Worm (Caenorhabditis elegans): ENCODE data around the gene C33F10.14.

Gene C33F10.14

DNA sequence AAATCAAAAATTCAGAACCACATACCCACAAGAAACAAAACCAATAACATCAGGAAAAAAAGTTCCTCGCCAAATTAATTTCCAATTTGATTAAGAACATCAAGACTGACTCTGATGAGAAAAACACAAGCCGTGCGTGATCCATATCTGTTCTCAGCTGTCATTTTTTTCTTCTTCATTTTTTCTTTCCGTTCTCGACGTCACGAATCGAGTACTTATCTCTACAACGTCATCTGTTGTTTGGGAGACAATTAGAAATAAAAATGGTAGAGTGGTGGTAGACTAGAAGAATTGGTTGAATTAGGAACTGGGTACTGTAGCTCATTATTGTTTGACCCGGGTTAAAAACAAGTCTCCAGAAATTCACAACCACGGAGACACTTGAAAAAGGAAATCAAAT is 36.2 kb upstream of the C33F10.14 start:
- TF ChIP-seq ztf-23 (GFP tag; IDR thresholded peaks at IDR 0.05) (no peak), tab-1 (GFP tag; IDR thresholded peaks at IDR 0.05) (no peak), flt-1 (GFP tag; IDR thresholded peaks at IDR 0.05) (no peak), klf-2 (GFP tag; conservative IDR thresholded peaks at IDR 0.05) (no peak), T22C8.4 (GFP tag; IDR thresholded peaks at IDR 0.05) (no peak), ztf-29 (GFP tag; IDR thresholded peaks at IDR 0.05) (no peak), med-1 (GFP tag; optimal IDR thresholded peaks at IDR 0.05; ENCODE audit: insufficient read depth) (no peak), cog-1 (tag; optimal IDR thresholded peaks at IDR 0.05) (no peak), ref-1 (GFP tag; conservative IDR thresholded peaks at IDR 0.05) (no peak)

DNA sequence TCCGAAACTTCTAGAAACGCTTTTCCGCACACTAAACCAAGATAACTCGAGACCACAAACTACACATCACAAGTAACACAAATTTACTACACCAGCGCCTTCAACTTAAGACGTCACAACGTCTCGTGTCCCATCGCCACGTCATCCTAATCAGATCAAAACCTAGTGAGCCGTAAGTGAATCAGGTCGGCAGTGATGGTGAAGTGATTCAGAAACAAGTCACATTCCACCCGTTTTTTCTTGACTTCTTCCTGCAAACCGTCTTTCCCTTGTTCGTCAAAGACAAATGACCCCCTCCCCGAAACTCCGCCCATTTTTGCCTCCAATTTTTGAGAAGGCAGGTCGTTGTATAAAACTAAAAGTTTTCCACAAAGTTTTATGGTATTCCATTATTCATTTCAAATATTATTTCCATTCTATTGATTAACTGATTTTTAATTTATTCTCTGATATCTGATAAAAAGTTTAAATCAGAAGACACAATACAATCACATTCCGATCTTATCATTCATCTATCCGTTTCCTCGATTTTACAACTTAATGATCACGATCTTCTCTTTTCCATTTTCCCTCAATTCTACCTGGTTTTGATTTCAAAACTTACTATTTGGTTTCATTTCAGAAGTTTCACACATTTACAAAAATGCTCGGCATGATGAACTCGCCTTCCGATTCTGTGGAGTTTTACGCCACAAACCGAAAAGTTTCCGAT is 34.4 kb upstream of the C33F10.14 start, which contains the start of gene F26G1.2:
F26G1.2 (plus strand) TSS at position 508 of the 712 bp plus-strand sequence.
- TF ChIP-seq flt-1 (GFP tag; IDR thresholded peaks at IDR 0.05) (no peak), cog-1 (tag; optimal IDR thresholded peaks at IDR 0.05) (no peak), ztf-29 (GFP tag; IDR thresholded peaks at IDR 0.05) (no peak), ztf-23 (GFP tag; IDR thresholded peaks at IDR 0.05) (no peak), med-1 (GFP tag; optimal IDR thresholded peaks at IDR 0.05; ENCODE audit: insufficient read depth) (no peak), ref-1 (GFP tag; conservative IDR thresholded peaks at IDR 0.05) (no peak), klf-2 (GFP tag; conservative IDR thresholded peaks at IDR 0.05) (no peak), T22C8.4 (GFP tag; IDR thresholded peaks at IDR 0.05) (no peak), tab-1 (GFP tag; IDR thresholded peaks at IDR 0.05) (no peak)

DNA sequence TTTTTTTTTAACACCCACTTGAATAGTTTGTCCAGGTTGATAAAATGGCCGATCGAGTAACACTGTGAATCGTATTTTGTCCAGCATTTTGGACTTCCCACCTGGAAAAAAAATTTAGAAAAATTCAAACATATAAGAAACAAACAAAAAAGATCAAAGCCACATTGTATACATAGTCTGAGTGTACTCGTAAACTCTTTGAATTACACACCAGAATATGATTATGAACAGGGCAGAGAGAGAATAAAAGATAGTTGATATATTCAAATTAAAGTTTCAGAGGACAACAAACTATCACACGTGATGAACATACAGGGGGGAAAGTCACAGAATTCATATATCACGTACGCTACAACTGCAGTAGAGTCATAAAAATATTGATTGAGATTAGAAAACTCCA is 30.9 kb upstream of the C33F10.14 start, which contains the start of gene ttm-2:
ttm-2 (minus strand) TSS at position 101 of the 400 bp plus-strand sequence.
- TF ChIP-seq ref-1 (GFP tag; conservative IDR thresholded peaks at IDR 0.05) (no peak), med-1 (GFP tag; optimal IDR thresholded peaks at IDR 0.05; ENCODE audit: insufficient read depth) (no peak), ztf-23 (GFP tag; IDR thresholded peaks at IDR 0.05) (no peak), ztf-29 (GFP tag; IDR thresholded peaks at IDR 0.05) (no peak), T22C8.4 (GFP tag; IDR thresholded peaks at IDR 0.05) (no peak), flt-1 (GFP tag; IDR thresholded peaks at IDR 0.05) (no peak), cog-1 (tag; optimal IDR thresholded peaks at IDR 0.05) (no peak), tab-1 (GFP tag; IDR thresholded peaks at IDR 0.05) (no peak), klf-2 (GFP tag; conservative IDR thresholded peaks at IDR 0.05) (no peak)

DNA sequence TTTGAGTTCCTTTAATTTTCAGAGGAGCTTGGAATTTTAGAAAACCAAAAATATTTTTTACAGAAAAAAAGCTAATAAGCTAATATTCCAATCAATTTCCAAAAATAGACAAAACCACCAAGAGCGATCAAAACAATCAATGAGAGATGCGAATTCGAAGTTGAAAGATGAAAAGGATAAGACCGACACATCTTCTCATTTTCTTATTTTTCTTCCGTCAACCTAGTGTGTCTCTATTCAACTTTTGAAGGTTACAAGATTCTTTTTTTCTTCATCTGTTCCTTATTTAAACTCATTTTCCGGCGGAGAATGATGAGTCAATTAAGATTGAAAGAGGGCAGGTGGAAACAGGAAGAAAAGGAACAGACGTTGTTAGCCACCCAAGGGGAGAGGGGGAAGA is 29.6 kb upstream of the C33F10.14 start:
- TF ChIP-seq ref-1 (GFP tag; conservative IDR thresholded peaks at IDR 0.05) (no peak), flt-1 (GFP tag; IDR thresholded peaks at IDR 0.05) (no peak), med-1 (GFP tag; optimal IDR thresholded peaks at IDR 0.05; ENCODE audit: insufficient read depth) (no peak), klf-2 (GFP tag; conservative IDR thresholded peaks at IDR 0.05) (no peak), tab-1 (GFP tag; IDR thresholded peaks at IDR 0.05) (no peak), ztf-29 (GFP tag; IDR thresholded peaks at IDR 0.05) (no peak), T22C8.4 (GFP tag; IDR thresholded peaks at IDR 0.05) (no peak), ztf-23 (GFP tag; IDR thresholded peaks at IDR 0.05) (no peak), cog-1 (tag; optimal IDR thresholded peaks at IDR 0.05) (no peak)

DNA sequence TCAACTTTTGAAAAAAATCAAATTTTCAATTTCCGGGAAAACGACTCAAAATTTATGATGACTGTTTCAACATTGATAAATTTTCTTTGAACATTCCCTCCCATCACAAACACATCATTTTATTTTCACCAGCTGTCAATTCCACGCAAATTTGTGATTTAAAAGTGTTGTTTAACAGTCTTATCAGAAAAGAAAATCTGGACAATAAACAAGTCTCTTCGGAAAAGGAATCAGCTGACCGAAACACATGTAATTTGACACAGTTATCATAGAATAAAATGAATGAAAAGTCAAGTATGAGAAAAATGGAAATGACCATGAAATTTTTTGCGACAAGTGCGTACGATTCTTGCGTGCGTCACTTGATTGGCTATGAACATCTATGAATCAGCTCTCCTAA is 28.1 kb upstream of the C33F10.14 start:
- TF ChIP-seq cog-1 (tag; optimal IDR thresholded peaks at IDR 0.05) (no peak), flt-1 (GFP tag; IDR thresholded peaks at IDR 0.05) (no peak), T22C8.4 (GFP tag; IDR thresholded peaks at IDR 0.05) (no peak)

DNA sequence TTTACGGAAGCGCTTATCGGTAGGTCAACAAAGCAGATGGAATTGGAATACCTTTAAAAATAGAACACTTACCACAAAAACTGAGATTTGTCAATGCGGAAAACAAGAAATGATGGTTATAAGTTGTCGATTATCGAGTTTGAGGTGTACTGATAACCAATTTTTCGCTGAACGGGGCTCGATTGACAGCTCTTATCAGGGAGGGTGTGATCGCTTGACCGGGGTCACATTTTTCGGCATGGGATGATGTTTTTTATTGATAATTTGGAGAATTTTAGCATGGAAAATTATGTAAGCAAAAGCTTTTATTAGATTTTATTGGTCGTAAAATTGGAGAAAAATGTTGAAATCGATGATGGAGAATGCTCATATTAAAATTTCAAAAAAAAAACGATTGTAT is 27.3 kb upstream of the C33F10.14 start:
- TF ChIP-seq flt-1 (GFP tag; IDR thresholded peaks at IDR 0.05) (no peak), ref-1 (GFP tag; conservative IDR thresholded peaks at IDR 0.05) (no peak), T22C8.4 (GFP tag; IDR thresholded peaks at IDR 0.05) (no peak), med-1 (GFP tag; optimal IDR thresholded peaks at IDR 0.05; ENCODE audit: insufficient read depth) (no peak), klf-2 (GFP tag; conservative IDR thresholded peaks at IDR 0.05) (no peak), ztf-29 (GFP tag; IDR thresholded peaks at IDR 0.05) (no peak), ztf-23 (GFP tag; IDR thresholded peaks at IDR 0.05) (no peak), cog-1 (tag; optimal IDR thresholded peaks at IDR 0.05) (no peak)

DNA sequence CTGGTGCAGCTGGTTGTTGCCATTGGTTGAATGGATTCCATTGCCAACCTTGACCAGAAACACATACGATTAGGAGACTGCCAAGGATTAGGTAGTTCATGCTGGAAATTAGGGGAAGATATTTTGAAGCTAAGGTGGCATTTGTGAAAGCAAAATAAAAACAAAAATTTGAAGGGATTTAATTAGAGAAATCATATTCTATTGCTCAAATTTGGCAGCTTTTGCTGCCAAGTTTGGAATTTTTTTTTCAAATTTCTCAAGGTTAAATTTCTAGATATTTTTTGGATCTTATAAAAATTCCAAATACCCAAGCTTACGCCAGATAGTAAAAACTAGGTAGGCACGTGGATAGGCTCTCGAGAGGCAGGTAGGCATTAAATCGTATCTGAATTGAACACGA is 25.9 kb upstream of the C33F10.14 start, which contains the start of gene F26G1.5:
F26G1.5 (minus strand) TSS at position 101 of the 400 bp plus-strand sequence.
- TF ChIP-seq tab-1 (GFP tag; IDR thresholded peaks at IDR 0.05) = no peak
- no peak for TF ChIP-seq ztf-29 (GFP tag; IDR thresholded peaks at IDR 0.05)
- no peak for TF ChIP-seq ref-1 (GFP tag; conservative IDR thresholded peaks at IDR 0.05)
- TF ChIP-seq ztf-23 (GFP tag; IDR thresholded peaks at IDR 0.05) = no peak
- no peak for TF ChIP-seq T22C8.4 (GFP tag; IDR thresholded peaks at IDR 0.05)
- TF ChIP-seq med-1 (GFP tag; optimal IDR thresholded peaks at IDR 0.05; ENCODE audit: insufficient read depth) = no peak
- TF ChIP-seq cog-1 (tag; optimal IDR thresholded peaks at IDR 0.05) = no peak
- no peak for TF ChIP-seq flt-1 (GFP tag; IDR thresholded peaks at IDR 0.05)
- TF ChIP-seq klf-2 (GFP tag; conservative IDR thresholded peaks at IDR 0.05) = no peak

DNA sequence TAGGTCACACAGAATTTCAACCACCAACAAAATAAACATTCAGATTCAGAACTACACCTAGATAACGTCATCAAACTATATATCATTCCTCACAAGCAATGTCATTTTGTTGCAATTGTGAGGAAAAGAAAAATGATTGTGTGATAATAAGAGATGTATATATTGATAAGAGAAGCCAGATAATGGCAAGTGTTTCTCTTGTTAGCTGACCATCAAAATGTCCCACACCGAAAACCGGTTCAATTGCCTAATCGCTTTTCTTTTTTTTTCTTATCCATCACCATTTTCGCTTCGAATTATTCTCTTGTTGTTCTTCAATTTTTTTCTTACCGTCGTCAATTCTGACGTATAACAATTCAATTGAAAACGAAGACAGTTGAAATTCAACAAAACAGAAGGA is 24.7 kb upstream of the C33F10.14 start:
- TF ChIP-seq ztf-29 (GFP tag; IDR thresholded peaks at IDR 0.05) = no peak
- no peak for TF ChIP-seq med-1 (GFP tag; optimal IDR thresholded peaks at IDR 0.05; ENCODE audit: insufficient read depth)

DNA sequence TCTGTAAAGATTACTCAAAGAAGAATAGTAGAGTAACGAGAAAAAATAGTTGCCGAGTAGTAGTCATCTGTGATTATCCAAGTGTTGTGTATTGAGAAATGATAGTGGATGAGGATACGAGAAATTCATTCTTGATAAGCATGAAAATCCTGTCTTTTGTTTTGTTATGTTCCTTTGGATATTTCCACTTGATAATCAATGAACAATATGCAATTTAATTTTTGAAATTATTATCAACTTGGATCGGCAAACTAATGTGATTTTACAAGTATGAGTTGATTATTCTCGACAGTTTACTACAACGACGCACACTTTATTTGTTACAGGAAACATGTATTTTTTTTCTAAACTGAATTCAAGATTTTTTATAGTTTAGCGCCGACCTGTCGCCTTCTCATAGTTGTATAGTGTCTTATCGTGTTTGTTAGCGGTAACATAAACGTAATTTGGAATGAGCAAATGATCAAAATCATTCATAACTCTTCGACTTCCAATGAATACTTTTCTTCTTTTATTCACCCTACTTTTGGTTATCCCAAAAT is 23.2 kb upstream of the C33F10.14 start, which contains the start of the genes F26G1.9 and F26G1.10:
F26G1.9 (minus strand) TSS at position 101 of the 542 bp plus-strand sequence.
F26G1.10 (plus strand) TSS at position 492 of the 542 bp plus-strand sequence.
- no peak for TF ChIP-seq klf-2 (GFP tag; conservative IDR thresholded peaks at IDR 0.05)

DNA sequence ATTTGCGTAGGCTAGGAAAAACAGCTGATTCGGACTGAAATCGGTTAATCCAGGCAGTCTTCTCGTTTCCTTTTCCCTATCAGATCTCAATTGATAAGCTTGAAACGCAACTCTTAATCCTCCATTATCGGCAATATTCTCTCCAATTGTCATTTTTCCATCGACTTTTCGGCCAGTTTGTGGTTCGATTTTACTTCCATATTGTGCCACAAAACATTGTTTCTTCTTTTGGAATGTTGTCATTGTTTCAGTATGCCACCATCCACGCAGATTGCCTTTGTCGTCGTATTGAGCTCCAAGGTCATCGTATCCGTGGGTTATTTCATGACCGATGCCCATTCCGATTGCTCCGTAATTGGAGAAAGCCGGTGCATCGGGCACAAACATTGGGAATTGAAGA is 21.4 kb upstream of the C33F10.14 start:
- TF ChIP-seq klf-2 (GFP tag; conservative IDR thresholded peaks at IDR 0.05) (no peak), ref-1 (GFP tag; conservative IDR thresholded peaks at IDR 0.05) (no peak), T22C8.4 (GFP tag; IDR thresholded peaks at IDR 0.05) (no peak), ztf-23 (GFP tag; IDR thresholded peaks at IDR 0.05) (no peak), cog-1 (tag; optimal IDR thresholded peaks at IDR 0.05) (no peak), ztf-29 (GFP tag; IDR thresholded peaks at IDR 0.05) (no peak), flt-1 (GFP tag; IDR thresholded peaks at IDR 0.05) (no peak), med-1 (GFP tag; optimal IDR thresholded peaks at IDR 0.05; ENCODE audit: insufficient read depth) (no peak), tab-1 (GFP tag; IDR thresholded peaks at IDR 0.05) (no peak)
